Worm (Caenorhabditis elegans): ENCODE measurements around the gene lec-3.

lec-3 gene

DNA sequence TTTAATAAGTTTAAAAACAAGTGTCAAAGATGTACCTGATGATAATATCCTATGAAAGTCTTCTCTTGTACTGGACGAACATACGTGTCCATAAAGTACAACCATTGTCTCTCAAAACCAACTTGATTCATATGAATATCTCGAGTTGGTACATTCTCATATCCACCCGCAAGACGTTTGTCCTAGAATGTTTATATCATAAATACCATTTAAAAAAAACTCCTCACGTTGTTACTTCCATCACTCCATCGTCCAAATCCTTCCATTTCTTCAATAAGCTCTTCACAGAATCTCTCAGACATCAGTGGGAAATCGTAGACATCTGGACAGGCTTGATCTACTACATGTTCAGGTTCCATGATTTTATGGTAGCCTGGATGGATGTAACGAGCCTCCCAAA is 44.5 kb downstream of the lec-3 start:
- TF ChIP-seq unc-62 (GFP tag; optimal IDR thresholded peaks at IDR 0.05 in 1 of 2) (peak in 1 of 2 experiments; percentile 93), unc-62 (tag; optimal IDR thresholded peaks at IDR 0.05) (no peak), unc-39 (tag; optimal IDR thresholded peaks at IDR 0.05) (no peak)

DNA sequence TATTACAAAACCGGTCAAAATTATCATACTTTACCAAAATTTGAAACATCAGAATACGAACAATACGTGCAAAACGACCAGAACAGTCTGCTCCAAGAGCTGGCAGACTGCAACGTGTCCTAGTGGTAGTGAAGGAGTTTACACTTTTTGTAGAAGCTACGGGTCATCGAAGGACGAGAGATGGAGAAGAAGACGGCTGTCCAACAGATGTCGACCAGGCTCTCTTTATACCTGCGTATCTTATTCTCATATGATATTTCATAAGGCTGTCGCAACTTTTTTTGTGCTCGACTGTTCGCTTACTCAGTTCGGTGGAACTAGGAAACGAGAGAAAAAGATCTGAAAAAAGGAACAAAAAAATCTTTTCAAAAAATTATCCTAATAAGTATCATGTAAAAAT is 48.9 kb downstream of the lec-3 start, which contains the start of gene let-268:
let-268 (minus strand) TSS at position 182 of the 400 bp plus-strand sequence.
- no peak for TF ChIP-seq nhr-77 (tag; optimal IDR thresholded peaks at IDR 0.05)
- peak; percentile 12 for TF ChIP-seq hlh-11 (tag; optimal IDR thresholded peaks at IDR 0.05)
- no peak for TF ChIP-seq zfp-3 (GFP tag; conservative IDR thresholded peaks at IDR 0.05)
- TF ChIP-seq egl-27 (tag; optimal IDR thresholded peaks at IDR 0.05): no peak
- TF ChIP-seq hif-1 (tag; optimal IDR thresholded peaks at IDR 0.05): peak in 1 of 2 experiments; percentile 40
- peak; percentile 7 for TF ChIP-seq aha-1 (tag)
- TF ChIP-seq T20F7.1 (GFP tag; optimal IDR thresholded peaks at IDR 0.05): no peak

DNA sequence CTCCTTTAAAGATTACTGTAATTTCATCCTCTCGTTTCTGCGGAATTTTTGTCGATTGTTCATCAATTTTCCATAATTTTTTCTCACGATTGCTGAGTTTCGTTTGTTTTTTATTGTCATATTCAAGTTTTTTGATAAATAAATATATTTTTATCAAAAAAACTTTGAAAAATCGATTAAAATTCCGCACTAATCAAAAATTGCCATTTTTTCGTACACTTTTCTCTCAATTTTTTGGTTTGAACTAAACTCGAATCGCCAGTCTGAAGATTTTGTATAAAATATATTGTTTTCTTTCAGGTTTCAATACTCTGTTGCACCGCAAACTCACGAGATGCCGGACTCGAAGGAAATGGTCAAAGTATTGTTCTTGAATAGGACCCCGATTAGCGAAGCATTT is 49.9 kb downstream of the lec-3 start, which contains the start of gene ogr-2:
ogr-2 (plus strand) TSS at position 301 of the 400 bp plus-strand sequence.
- TF ChIP-seq dve-1 (tag; optimal IDR thresholded peaks at IDR 0.05; ENCODE audit: insufficient read depth): no peak
- TF ChIP-seq spr-3 (GFP tag; optimal IDR thresholded peaks at IDR 0.05): no peak
- no peak for TF ChIP-seq F37D6.2 (tag; optimal IDR thresholded peaks at IDR 0.05)
- no peak for TF ChIP-seq jun-1 (tag; optimal IDR thresholded peaks at IDR 0.05)
- no peak for TF ChIP-seq unc-62 (GFP tag; optimal IDR thresholded peaks at IDR 0.05 in 1 of 2)
- no peak for TF ChIP-seq unc-62 (tag; optimal IDR thresholded peaks at IDR 0.05)
- TF ChIP-seq dmd-6 (GFP tag; IDR thresholded peaks at IDR 0.05): no peak
- TF ChIP-seq lir-3 (tag; optimal IDR thresholded peaks at IDR 0.05): no peak
- TF ChIP-seq set-16 (GFP tag; IDR thresholded peaks at IDR 0.05): no peak
- TF ChIP-seq D1046.2 (GFP tag; IDR thresholded peaks at IDR 0.05): no peak
- no peak for TF ChIP-seq nhr-237 (tag; optimal IDR thresholded peaks at IDR 0.05)
- no peak for TF ChIP-seq dmd-9 (GFP tag; IDR thresholded peaks at IDR 0.05)
- TF ChIP-seq gei-8 (GFP tag; optimal IDR thresholded peaks at IDR 0.05): no peak
- TF ChIP-seq ceh-28 (tag; optimal IDR thresholded peaks at IDR 0.05): no peak
- TF ChIP-seq Y48G9A.11 (GFP tag; IDR thresholded peaks at IDR 0.05): no peak
- TF ChIP-seq ztf-11 (tag; optimal IDR thresholded peaks at IDR 0.05): no peak
- no peak for TF ChIP-seq ces-1 (GFP tag; optimal IDR thresholded peaks at IDR 0.05)

DNA sequence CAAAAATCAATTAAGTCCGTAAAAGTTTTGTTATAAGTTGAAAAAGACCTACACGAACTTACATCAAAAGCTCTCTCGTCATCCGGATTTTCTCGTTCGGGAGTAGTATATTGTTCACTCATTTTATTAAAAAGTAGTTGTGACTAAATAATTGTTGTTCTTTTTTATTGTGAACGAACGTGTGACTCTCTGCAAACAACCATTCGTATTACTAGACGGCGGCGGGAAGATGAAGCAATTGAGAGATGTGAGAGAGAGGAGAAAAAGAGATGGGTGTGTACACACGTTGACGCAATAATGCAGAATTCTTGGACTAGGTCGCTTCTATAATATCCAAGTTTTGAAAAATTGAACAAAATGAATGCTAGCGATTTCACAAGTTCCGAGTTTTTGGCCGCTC is 54.0 kb downstream of the lec-3 start, which contains the start of the genes F52H3.11 and bath-38:
F52H3.11 (minus strand) TSS at position 203 of the 400 bp plus-strand sequence.
bath-38 (minus strand) TSS at position 310 of the 400 bp plus-strand sequence.
- TF ChIP-seq daf-12 (tag; optimal IDR thresholded peaks at IDR 0.05) (no peak), mxl-3 (GFP tag; optimal IDR thresholded peaks at IDR 0.05) (no peak), hmg-1.1 (GFP tag; IDR thresholded peaks at IDR 0.05) (0 out of 2 replicates have a peak, but pooled peaks have one; percentile 20), F49E8.2 (tag; optimal IDR thresholded peaks at IDR 0.05; ENCODE audit: borderline replicate concordance) (no peak), nhr-25 (tag; optimal IDR thresholded peaks at IDR 0.05; ENCODE audit: borderline replicate concordance, insufficient read depth) (no peak), lin-13 (GFP tag; optimal IDR thresholded peaks at IDR 0.05) (no peak), duxl-1 (tag; optimal IDR thresholded peaks at IDR 0.05; ENCODE audit: poor library complexity) (no peak), ceh-44 (GFP tag; IDR thresholded peaks at IDR 0.05) (no peak), lir-3 (tag; optimal IDR thresholded peaks at IDR 0.05) (no peak), Y75B8A.6 (GFP tag; IDR thresholded peaks at IDR 0.05) (no peak), Y5F2A.4 (GFP tag; optimal IDR thresholded peaks at IDR 0.05) (no peak), F26F4.8 (GFP tag; conservative IDR thresholded peaks at IDR 0.05) (no peak), ctbp-1 (GFP tag; IDR thresholded peaks at IDR 0.05) (no peak), snpc-4 (tag; optimal IDR thresholded peaks at IDR 0.05) (no peak), unc-130 (GFP tag; optimal IDR thresholded peaks at IDR 0.05) (no peak), zip-2 (tag; optimal IDR thresholded peaks at IDR 0.05) (no peak), nhr-41 (GFP tag; IDR thresholded peaks at IDR 0.05) (no peak), arid-1 (GFP tag; conservative IDR thresholded peaks at IDR 0.05) (no peak), aha-1 (tag) (peak; percentile 91), sdz-12 (GFP tag; optimal IDR thresholded peaks at IDR 0.05) (no peak), ces-1 (GFP tag; optimal IDR thresholded peaks at IDR 0.05) (no peak), ZK546.5 (tag; optimal IDR thresholded peaks at IDR 0.05) (no peak), hlh-30 (tag; optimal IDR thresholded peaks at IDR 0.05; ENCODE audit: insufficient read depth) (peak; percentile 72), fos-1 (tag; optimal IDR thresholded peaks at IDR 0.05) (no peak)
